Fruit fly (Drosophila melanogaster) whole organism, embryonic: ENCODE measurements around the gene dock.

Experiments used
- Atf3 ChIP-seq: fragments of 200-800 bp; sonication (Bioruptor generic); optimal IDR thresholded peaks from 3 replicates; lab custom pipeline; 2016; ENCODE audit warnings: missing biosample characterization, missing genetic modification characterization
- B-H1 ChIP-seq: fragments of 200-800 bp; sonication (Bioruptor generic); IDR thresholded peaks from 3 replicates; pipeline ENCODE4 v1.3.6; 2022; ENCODE audit warnings: missing biosample characterization, missing genetic modification characterization
- BEAF-32 ChIP-seq: fragments of 200-800 bp; sonication (Bioruptor generic); optimal IDR thresholded peaks from 3 replicates; lab custom pipeline; 2017; ENCODE audit warnings: missing biosample characterization, missing genetic modification characterization, mild to moderate bottlenecking, moderate library complexity, missing genetic modification reagents
- CG10267 ChIP-seq: fragments of 200-800 bp; sonication (Bioruptor generic); optimal IDR thresholded peaks from 2 replicates; lab custom pipeline; 2018; ENCODE audit warnings: missing biosample characterization, mild to moderate bottlenecking, missing genetic modification characterization, moderate library complexity
- CG12299 ChIP-seq: fragments of 200-800 bp; sonication (Bioruptor generic); optimal IDR thresholded peaks from 2 replicates; lab custom pipeline; 2018; ENCODE audit warnings: missing biosample characterization, mild to moderate bottlenecking, missing genetic modification characterization
- CG13296 ChIP-seq: fragments of 200-800 bp; sonication (Bioruptor generic); optimal IDR thresholded peaks from 3 replicates; lab custom pipeline; 2018; ENCODE audit warnings: missing biosample characterization, mild to moderate bottlenecking, missing genetic modification characterization
- CG13624 ChIP-seq: fragments of 200-800 bp; sonication (Bioruptor generic); optimal IDR thresholded peaks from 2 replicates; lab custom pipeline; 2016; ENCODE audit warnings: missing biosample characterization, missing genetic modification characterization
- CG15269 ChIP-seq: fragments of 200-800 bp; sonication (Bioruptor generic); optimal IDR thresholded peaks from 2 replicates; lab custom pipeline; 2018; ENCODE audit warnings: missing biosample characterization, mild to moderate bottlenecking, missing genetic modification characterization, moderate library complexity
- CG17568 ChIP-seq: fragments of 200-800 bp; sonication (Bioruptor generic); optimal IDR thresholded peaks from 2 replicates; lab custom pipeline; 2018; ENCODE audit warnings: missing biosample characterization, mild to moderate bottlenecking, missing genetic modification characterization, moderate library complexity
- CG34376 ChIP-seq: fragments of 200-800 bp; sonication (Bioruptor generic); optimal IDR thresholded peaks from 2 replicates; lab custom pipeline; 2018; ENCODE audit warnings: missing biosample characterization, mild to moderate bottlenecking, missing genetic modification characterization
- CG3726 ChIP-seq: fragments of 200-800 bp; sonication (Bioruptor generic); IDR thresholded peaks from 3 replicates; pipeline ENCODE4, ENCODE4 v1.3.6; 2022; ENCODE audit warnings: missing biosample characterization, missing genetic modification characterization
- CG4360 ChIP-seq: fragments of 200-800 bp; sonication (Bioruptor generic); IDR thresholded peaks from 2 replicates; pipeline ENCODE4 v1.3.6; 2022; ENCODE audit warnings: missing biosample characterization, missing genetic modification characterization
- CG5245 ChIP-seq: fragments of 200-800 bp; sonication (Bioruptor generic); optimal IDR thresholded peaks from 3 replicates; lab custom pipeline; 2016; ENCODE audit warnings: missing biosample characterization, missing genetic modification characterization
- CG6813 ChIP-seq: fragments of 200-800 bp; sonication (Bioruptor generic); optimal IDR thresholded peaks from 2 replicates; lab custom pipeline; 2017; ENCODE audit warnings: missing biosample characterization, missing genetic modification characterization, mild to moderate bottlenecking, moderate library complexity, missing genetic modification reagents
- CG7745 ChIP-seq: fragments of 200-800 bp; sonication (Bioruptor generic); optimal IDR thresholded peaks from 2 replicates; lab custom pipeline; 2018; ENCODE audit warnings: missing biosample characterization, mild to moderate bottlenecking, missing genetic modification characterization, moderate library complexity
- CG8281 ChIP-seq: fragments of 200-800 bp; sonication (Bioruptor generic); optimal IDR thresholded peaks from 2 replicates; lab custom pipeline; 2018; ENCODE audit warnings: missing biosample characterization, mild to moderate bottlenecking, missing genetic modification characterization, moderate library complexity
- CG8388 ChIP-seq: fragments of 200-800 bp; sonication (Bioruptor generic); optimal IDR thresholded peaks from 2 replicates; lab custom pipeline; 2019; ENCODE audit warnings: missing biosample characterization, mild to moderate bottlenecking, missing genetic modification characterization, moderate library complexity
- CG9817 ChIP-seq: fragments of 200-800 bp; sonication (Bioruptor generic); optimal IDR thresholded peaks from 2 replicates; lab custom pipeline; 2018; ENCODE audit warnings: missing biosample characterization, mild to moderate bottlenecking, missing genetic modification characterization, moderate library complexity
- D19B ChIP-seq: fragments of 200-800 bp; sonication (Bioruptor generic); optimal IDR thresholded peaks from 2 replicates; lab custom pipeline; 2017; ENCODE audit warnings: missing biosample characterization, mild to moderate bottlenecking, missing genetic modification characterization
- Dip2 ChIP-seq: fragments of 200-800 bp; sonication (Bioruptor generic); IDR thresholded peaks from 2 replicates; pipeline ENCODE4 v1.3.6; 2022; ENCODE audit warnings: missing biosample characterization, missing genetic modification characterization
- Dref ChIP-seq: fragments of 200-800 bp; sonication (Bioruptor generic); IDR thresholded peaks from 2 replicates; pipeline ENCODE4 v1.3.6; 2022; ENCODE audit warnings: missing biosample characterization, missing genetic modification characterization
- Eip74EF ChIP-seq, 2 experiments: fragments of 200-800 bp in 1 of 2; fragments of >200 bp in 1 of 2; sonication (Bioruptor generic) in 1 of 2; optimal IDR thresholded peaks; 2 replicates each; lab custom pipeline; 2017 to 2019; ENCODE audit warnings: missing biosample characterization in 2 of 2, missing genetic modification characterization in 2 of 2, mild to moderate bottlenecking in 1 of 2, moderate library complexity in 1 of 2
- Hr51 ChIP-seq, 2 experiments: fragments of 200-800 bp; sonication (Bioruptor generic); optimal IDR thresholded peaks; 2 replicates in 1 of 2; 3 replicates in 1 of 2; lab custom pipeline; 2016 to 2018; ENCODE audit warnings: missing biosample characterization in 2 of 2, missing genetic modification characterization in 2 of 2, mild to moderate bottlenecking in 1 of 2, moderate library complexity in 1 of 2
- Kr ChIP-seq: fragments of 200-800 bp; sonication (Bioruptor generic); optimal IDR thresholded peaks from 2 replicates; lab custom pipeline; 2017; ENCODE audit warnings: missing biosample characterization, mild to moderate bottlenecking, missing genetic modification characterization
- Oaz ChIP-seq: fragments of 200-800 bp; sonication (Bioruptor generic); IDR thresholded peaks from 2 replicates; pipeline ENCODE4 v1.3.6; 2022; ENCODE audit warnings: missing biosample characterization, missing genetic modification characterization
- Pdp1 ChIP-seq, 2 experiments: fragments of 200-800 bp; sonication (Bioruptor generic); optimal IDR thresholded peaks; 3 replicates each; lab custom pipeline; 2016; ENCODE audit warnings: missing biosample characterization in 2 of 2, missing genetic modification characterization in 2 of 2, mild to moderate bottlenecking in 1 of 2, moderate library complexity in 1 of 2
- Ravus ChIP-seq: fragments of 200-800 bp; sonication (Bioruptor generic); IDR thresholded peaks from 2 replicates; pipeline ENCODE4 v1.3.6; 2022; ENCODE audit warnings: missing biosample characterization, missing genetic modification characterization
- abd-A ChIP-seq: fragments of 200-800 bp; sonication (Bioruptor generic); optimal IDR thresholded peaks from 3 replicates; lab custom pipeline; 2019; ENCODE audit warnings: missing biosample characterization, mild to moderate bottlenecking, missing genetic modification characterization, moderate library complexity
- ase ChIP-seq: fragments of 200-800 bp; sonication (Bioruptor generic); IDR thresholded peaks from 3 replicates; pipeline ENCODE4 v1.3.6; 2022; ENCODE audit warnings: missing biosample characterization, missing genetic modification characterization
- caup ChIP-seq: fragments of 200-800 bp; sonication (Bioruptor generic); optimal IDR thresholded peaks from 3 replicates; lab custom pipeline; 2017; ENCODE audit warnings: missing biosample characterization, mild to moderate bottlenecking, missing genetic modification characterization, moderate library complexity; ENCODE audit not compliant: severe bottlenecking
- cwo ChIP-seq: fragments of 200-800 bp; sonication (Bioruptor generic); optimal IDR thresholded peaks from 3 replicates; lab custom pipeline; 2017; ENCODE audit warnings: missing biosample characterization, missing genetic modification characterization, mild to moderate bottlenecking, moderate library complexity, missing genetic modification reagents
- esg ChIP-seq: fragments of 200-800 bp; sonication (Bioruptor generic); conservative IDR thresholded peaks from 2 replicates; pipeline ENCODE4 v1.3.6; 2022; ENCODE audit warnings: missing biosample characterization, missing genetic modification characterization
- fd102C ChIP-seq: fragments of 200-800 bp; sonication (Bioruptor generic); optimal IDR thresholded peaks from 2 replicates; lab custom pipeline; 2018; ENCODE audit warnings: missing biosample characterization, mild to moderate bottlenecking, missing genetic modification characterization, moderate library complexity
- fd64A ChIP-seq: fragments of 200-800 bp; sonication (Bioruptor generic); optimal IDR thresholded peaks from 3 replicates; lab custom pipeline; 2018; ENCODE audit warnings: missing biosample characterization, mild to moderate bottlenecking, missing genetic modification characterization
- her ChIP-seq: fragments of 200-800 bp; sonication (Bioruptor generic); optimal IDR thresholded peaks from 2 replicates; lab custom pipeline; 2016; ENCODE audit warnings: missing biosample characterization, missing genetic modification characterization
- lilli ChIP-seq: fragments of 200-800 bp; sonication (Bioruptor generic); optimal IDR thresholded peaks from 3 replicates; lab custom pipeline; 2016; ENCODE audit warnings: missing biosample characterization, missing genetic modification characterization
- oc ChIP-seq: fragments of 200-800 bp; sonication (Bioruptor generic); optimal IDR thresholded peaks from 2 replicates; lab custom pipeline; 2018; ENCODE audit warnings: missing biosample characterization, mild to moderate bottlenecking, missing genetic modification characterization, moderate library complexity
- otp ChIP-seq: fragments of 200-800 bp; sonication (Bioruptor generic); IDR thresholded peaks from 3 replicates; pipeline ENCODE4, ENCODE4 v1.3.6; 2022; ENCODE audit warnings: missing biosample characterization, missing genetic modification characterization
- peb ChIP-seq: fragments of 200-800 bp; sonication (Bioruptor generic); IDR thresholded peaks from 2 replicates; pipeline ENCODE4 v1.3.6; 2022; ENCODE audit warnings: missing biosample characterization, missing genetic modification characterization
- pnt ChIP-seq: fragments of 200-800 bp; sonication (Bioruptor generic); optimal IDR thresholded peaks from 3 replicates; lab custom pipeline; 2016; ENCODE audit warnings: missing biosample characterization, missing genetic modification characterization
- pzg ChIP-seq: fragments of 200-800 bp; sonication (Bioruptor generic); optimal IDR thresholded peaks from 3 replicates; lab custom pipeline; 2018; ENCODE audit warnings: missing biosample characterization, mild to moderate bottlenecking, missing genetic modification characterization, moderate library complexity
- scrt ChIP-seq: fragments of 200-800 bp; sonication (Bioruptor generic); optimal IDR thresholded peaks from 2 replicates; lab custom pipeline; 2018; ENCODE audit warnings: missing biosample characterization, mild to moderate bottlenecking, missing genetic modification characterization, moderate library complexity
- sim ChIP-seq: fragments of 200-800 bp; sonication (Bioruptor generic); IDR thresholded peaks from 2 replicates; pipeline ENCODE4 v1.3.6; 2022; ENCODE audit warnings: missing biosample characterization, missing genetic modification characterization
- sob ChIP-seq: fragments of 200-800 bp; sonication (Bioruptor generic); IDR thresholded peaks from 2 replicates; pipeline ENCODE4 v1.3.6; 2022; ENCODE audit warnings: missing biosample characterization, missing genetic modification characterization
- sr ChIP-seq: fragments of 200-800 bp; sonication (Bioruptor generic); IDR thresholded peaks from 3 replicates; pipeline ENCODE4 v1.3.6; 2022; ENCODE audit warnings: missing biosample characterization, missing genetic modification characterization
- stc ChIP-seq: fragments of 200-800 bp; sonication (Bioruptor generic); IDR thresholded peaks from 2 replicates; pipeline ENCODE4 v1.3.6; 2022; ENCODE audit warnings: missing biosample characterization, missing genetic modification characterization
- usp ChIP-seq: fragments of >200 bp; optimal IDR thresholded peaks from 2 replicates; lab custom pipeline; 2017; ENCODE audit warnings: missing biosample characterization, missing genetic modification characterization
- zen ChIP-seq: fragments of 200-800 bp; sonication (Bioruptor generic); optimal IDR thresholded peaks from 3 replicates; lab custom pipeline; 2018; ENCODE audit warnings: missing biosample characterization, mild to moderate bottlenecking, missing genetic modification characterization, moderate library complexity

dock gene

DNA sequence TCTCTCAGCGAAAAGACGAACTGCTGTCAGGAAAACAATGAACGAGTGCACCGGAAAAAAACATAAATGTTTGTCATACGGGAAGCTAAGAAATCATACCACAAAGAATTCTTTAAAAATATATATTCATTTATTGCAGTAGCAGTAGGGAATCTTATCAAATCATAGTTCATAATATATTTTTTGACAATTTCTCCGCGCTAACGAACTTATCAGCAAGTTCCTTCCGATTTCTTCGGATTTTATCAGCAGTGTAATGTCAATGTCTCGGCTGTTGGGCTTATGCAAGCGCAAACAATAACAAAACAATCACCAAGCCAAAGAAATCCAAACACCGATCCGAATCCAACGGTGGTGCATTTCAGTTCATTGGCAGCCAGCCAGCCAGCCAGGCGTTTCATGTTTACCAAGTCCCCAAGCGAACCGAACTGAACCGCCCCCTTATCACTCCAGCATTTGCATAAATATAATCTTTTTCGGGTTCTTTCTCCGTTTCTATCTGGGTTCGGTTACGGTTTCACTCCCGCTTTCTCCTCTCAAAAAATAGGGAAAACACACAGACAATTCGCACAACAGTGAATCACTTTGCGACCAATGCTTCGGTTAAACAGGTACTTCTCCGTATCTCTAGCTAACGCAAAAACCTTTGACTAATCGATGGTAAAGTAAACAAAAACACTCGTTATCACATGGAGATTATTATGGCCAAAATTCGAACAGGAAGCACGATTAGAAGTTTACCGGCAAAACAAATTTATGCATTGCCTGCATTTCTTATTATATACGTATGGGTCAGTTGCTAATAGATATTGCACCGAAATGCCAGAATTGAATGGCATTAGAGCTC is 2.0 kb downstream of the dock start (continued):
- TF ChIP-seq lilli (GFP tag; lab: Kevin White, UChicago) = no peak
- peak; percentile 27 for TF ChIP-seq Kr (GFP tag; lab: Kevin White, UChicago)
- peak; percentile 49 for TF ChIP-seq CG10267
- no peak for TF ChIP-seq CG7745 (tag; lab: Kevin White, UChicago)
- no peak for TF ChIP-seq pnt
- no peak for TF ChIP-seq otp (GFP tag; lab: Robert Waterston, UW)
- TF ChIP-seq sim = no peak
- no peak for TF ChIP-seq CG3726 (GFP tag; lab: Robert Waterston, UW)
- peak in 1 of 2 experiments; percentile 30 for TF ChIP-seq Eip74EF (GFP tag; optimal IDR thresholded peaks at IDR 0.05; lab: Kevin White, UChicago)
- TF ChIP-seq ase (GFP tag; lab: Robert Waterston, UW) = no peak
- peak; percentile 26 for TF ChIP-seq CG12299 (tag; lab: Kevin White, UChicago)
- TF ChIP-seq Ravus (GFP tag; lab: Robert Waterston, UW) = no peak
- no peak for TF ChIP-seq stc (GFP tag; lab: Robert Waterston, UW)
- TF ChIP-seq usp (GFP tag; lab: Kevin White, UChicago) = no peak
- TF ChIP-seq CG6813 (GFP tag; lab: Kevin White, UChicago) = no peak
- no peak for TF ChIP-seq Oaz (GFP tag; lab: Robert Waterston, UW)
- peak in 1 of 2 experiments; percentile 87 for TF ChIP-seq Pdp1 (GFP tag; optimal IDR thresholded peaks at IDR 0.05; lab: Kevin White, UChicago)
- TF ChIP-seq fd64A = peak; percentile 48
- TF ChIP-seq CG4360 (GFP tag; lab: Robert Waterston, UW) = no peak
- TF ChIP-seq CG13296 = no peak
- no peak for TF ChIP-seq caup (GFP tag; lab: Kevin White, UChicago)
- peak; percentile 10 for TF ChIP-seq Atf3 (GFP tag; lab: Kevin White, UChicago)
- no peak for TF ChIP-seq abd-A (tag; lab: Kevin White, UChicago)
- no peak for TF ChIP-seq pzg (GFP tag; lab: Kevin White, UChicago)
- TF ChIP-seq Dip2 (GFP tag; lab: Robert Waterston, UW) = no peak
- no peak for TF ChIP-seq CG34376 (GFP tag; lab: Kevin White, UChicago)
- peak; percentile 23 for TF ChIP-seq CG8388
- TF ChIP-seq Dref (GFP tag; lab: Robert Waterston, UW) = no peak
- TF ChIP-seq scrt (GFP tag; lab: Kevin White, UChicago) = no peak
- TF ChIP-seq B-H1 = no peak
- TF ChIP-seq cwo = peak; percentile 26
- no peak for TF ChIP-seq fd102C (GFP tag; lab: Kevin White, UChicago)
- no peak for TF ChIP-seq BEAF-32 (GFP tag; lab: Kevin White, UChicago)
- TF ChIP-seq oc (tag; lab: Kevin White, UChicago) = peak; percentile 57
- no peak for TF ChIP-seq CG17568
- no peak for TF ChIP-seq D19B
- no peak for TF ChIP-seq her (GFP tag; lab: Kevin White, UChicago)
- TF ChIP-seq zen = no peak
- TF ChIP-seq CG5245 (GFP tag; lab: Kevin White, UChicago) = peak; percentile 19
- TF ChIP-seq CG8281 (tag; lab: Kevin White, UChicago) = no peak
- TF ChIP-seq peb (GFP tag; lab: Robert Waterston, UW) = no peak
- no peak for TF ChIP-seq sob (GFP tag; lab: Robert Waterston, UW)
- no peak for TF ChIP-seq CG13624
- TF ChIP-seq Hr51 (GFP tag; optimal IDR thresholded peaks at IDR 0.05; lab: Kevin White, UChicago) = no peak
- 0 out of 2 replicates have a peak, but pooled peaks have one; percentile 15 for TF ChIP-seq esg (GFP tag; lab: Robert Waterston, UW)
- no peak for TF ChIP-seq CG9817 (tag; lab: Kevin White, UChicago)
- no peak for TF ChIP-seq sr (GFP tag; lab: Robert Waterston, UW)
- TF ChIP-seq CG15269 = peak; percentile 39
